Fruit fly (Drosophila melanogaster): ENCODE measurements around the gene CG12355.
A peak's percentile ranks its signal among the peaks of the same experiment; 100 is the strongest.

The CG12355 gene

DNA sequence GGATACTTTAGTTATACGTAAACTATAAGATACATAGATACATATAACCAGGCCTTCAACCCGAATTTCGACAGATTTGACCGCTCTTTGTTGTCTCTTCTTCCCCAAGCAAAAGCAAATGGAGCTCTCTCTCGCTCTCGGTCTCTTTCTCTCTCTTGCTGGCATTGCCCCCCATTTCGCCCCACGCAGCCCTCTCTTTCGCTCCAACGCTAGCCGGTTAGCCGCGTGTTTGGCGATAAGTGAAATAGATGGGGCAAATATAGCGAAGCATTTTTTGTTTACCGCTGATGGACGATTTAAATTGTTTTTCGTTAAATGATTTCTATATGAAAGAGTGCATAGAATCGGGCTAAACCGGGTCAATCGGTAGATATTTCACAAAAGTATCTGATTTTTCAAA, 19.1 kb upstream of the CG12355 start (continued):
- TF ChIP-seq CG34376 (GFP tag; optimal IDR thresholded peaks at IDR 0.05) (peak; percentile 48), p53 (GFP tag; optimal IDR thresholded peaks at IDR 0.05) (no peak), dan (GFP tag; IDR thresholded peaks at IDR 0.05) (no peak)

DNA sequence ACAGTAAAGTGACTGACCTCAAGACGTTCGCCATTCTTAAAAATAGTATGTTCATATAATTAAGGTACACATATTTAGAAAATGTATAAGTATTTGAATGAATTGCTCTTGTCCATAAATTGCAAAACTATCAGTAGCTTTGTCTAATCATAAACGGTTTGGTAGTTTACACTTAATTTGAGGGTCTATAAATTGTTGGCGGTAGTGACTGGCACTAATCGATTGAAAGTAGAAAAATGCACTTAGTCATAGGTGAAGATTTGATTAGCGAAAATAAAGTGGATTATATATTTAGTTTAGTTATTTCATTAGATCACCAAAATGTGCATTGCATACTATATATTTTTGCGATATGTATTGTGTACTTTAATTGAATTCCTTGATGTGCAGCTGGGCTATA, 18.4 kb upstream of the CG12355 start:
- peak; percentile 49 for TF ChIP-seq exex (tag; optimal IDR thresholded peaks at IDR 0.05)
- TF ChIP-seq ERR (GFP tag; optimal IDR thresholded peaks at IDR 0.05) = no peak
- TF ChIP-seq Six4 (GFP tag; optimal IDR thresholded peaks at IDR 0.05) = no peak

DNA sequence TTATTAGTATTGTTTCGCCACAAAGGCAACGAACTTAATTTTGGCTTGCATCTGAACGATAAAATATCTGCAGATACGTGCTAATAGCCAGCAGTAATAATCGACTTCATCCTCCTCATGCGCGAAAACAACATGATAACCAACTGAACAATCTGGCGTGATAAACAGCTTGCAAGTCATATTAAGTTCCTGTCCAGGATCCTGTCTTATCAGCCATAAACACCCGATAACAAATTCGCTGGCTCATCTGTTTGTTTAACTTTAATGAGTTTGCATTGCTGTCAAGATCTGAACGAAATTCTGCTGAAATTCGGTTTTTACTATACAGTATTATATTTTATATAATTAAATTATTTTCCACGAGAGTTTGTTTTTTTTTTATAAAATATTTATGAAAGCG, 17.9 kb upstream of the CG12355 start:
- TF ChIP-seq ham (GFP tag; IDR thresholded peaks at IDR 0.05) = no peak
- TF ChIP-seq Dfd (GFP tag; optimal IDR thresholded peaks at IDR 0.05) = no peak
- TF ChIP-seq BEAF-32 (GFP tag; optimal IDR thresholded peaks at IDR 0.05) = no peak
- no peak for TF ChIP-seq stc (GFP tag; IDR thresholded peaks at IDR 0.05)
- TF ChIP-seq luna (GFP tag; optimal IDR thresholded peaks at IDR 0.05) = no peak
- TF ChIP-seq Ravus (GFP tag; IDR thresholded peaks at IDR 0.05) = no peak
- TF ChIP-seq Ets97D (GFP tag; optimal IDR thresholded peaks at IDR 0.05) = no peak
- no peak for TF ChIP-seq CG18262 (tag; optimal IDR thresholded peaks at IDR 0.05)
- no peak for TF ChIP-seq Trl (optimal IDR thresholded peaks at IDR 0.05)
- TF ChIP-seq Trl (GFP tag; optimal IDR thresholded peaks at IDR 0.05) = no peak
- TF ChIP-seq ab (GFP tag; optimal IDR thresholded peaks at IDR 0.05) = no peak
- no peak for TF ChIP-seq fd96Cb (tag; optimal IDR thresholded peaks at IDR 0.05)

DNA sequence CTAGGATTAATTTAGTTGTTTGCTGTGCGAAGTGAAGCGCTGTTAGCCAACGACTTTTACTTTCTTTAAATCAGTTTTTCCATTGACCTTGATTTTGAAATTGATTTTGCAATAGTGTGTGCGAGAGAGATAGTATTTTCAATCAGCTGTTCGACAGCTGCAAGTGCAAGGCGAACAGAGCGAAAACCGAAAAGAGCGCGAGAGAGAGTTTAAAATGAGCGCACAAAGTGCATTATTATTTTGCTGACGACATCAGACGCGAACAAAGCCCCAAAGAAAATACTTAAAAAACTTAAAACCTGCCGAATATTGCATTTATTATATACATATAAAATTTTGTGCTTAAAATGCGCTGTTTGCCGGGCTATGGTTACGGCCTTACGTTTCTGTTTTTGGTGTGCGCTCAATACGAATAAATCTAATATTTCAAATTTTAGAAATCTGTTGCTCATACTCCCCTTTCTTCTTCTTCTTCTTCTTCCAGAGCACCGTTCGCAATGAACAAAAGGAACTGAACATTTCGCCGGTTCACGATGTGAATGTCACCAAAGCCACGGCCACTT, 16.4 kb upstream of the CG12355 start:
- TF ChIP-seq CG15479 (GFP tag; optimal IDR thresholded peaks at IDR 0.05) = peak; percentile 32
- TF ChIP-seq tap (tag; optimal IDR thresholded peaks at IDR 0.05) = no peak
- TF ChIP-seq CG2712 (tag; optimal IDR thresholded peaks at IDR 0.05) = peak; percentile 13
- no peak for TF ChIP-seq Med (GFP tag)
- TF ChIP-seq MBD-R2 (GFP tag; IDR thresholded peaks at IDR 0.05) = no peak
- TF ChIP-seq CG18011 (GFP tag; optimal IDR thresholded peaks at IDR 0.05) = no peak
- TF ChIP-seq Taf1 (GFP tag; IDR thresholded peaks at IDR 0.05) = no peak
- TF ChIP-seq CG17385 (GFP tag; optimal IDR thresholded peaks at IDR 0.05) = peak; percentile 81
- TF ChIP-seq CG14710 (tag; optimal IDR thresholded peaks at IDR 0.05) = peak; percentile 26
- TF ChIP-seq corto (GFP tag; optimal IDR thresholded peaks at IDR 0.05) = peak; percentile 50
- no peak for TF ChIP-seq sima (GFP tag; optimal IDR thresholded peaks at IDR 0.05)
- peak; percentile 47 for TF ChIP-seq Blimp-1 (GFP tag; optimal IDR thresholded peaks at IDR 0.05)
- no peak for TF ChIP-seq CG2129 (GFP tag; IDR thresholded peaks at IDR 0.05; ENCODE audit: partially characterized antibody)
- peak in 1 of 2 experiments; percentile 75 for TF ChIP-seq crp (GFP tag; optimal IDR thresholded peaks at IDR 0.05)
- TF ChIP-seq CG10147 (GFP tag; optimal IDR thresholded peaks at IDR 0.05) = no peak
- peak; percentile 60 for TF ChIP-seq CG15514 (GFP tag; optimal IDR thresholded peaks at IDR 0.05)
- no peak for TF ChIP-seq CG9437 (GFP tag; optimal IDR thresholded peaks at IDR 0.05)
- TF ChIP-seq tll (GFP tag; optimal IDR thresholded peaks at IDR 0.05) = peak in 1 of 2 experiments; percentile 61
- no peak for TF ChIP-seq wek (GFP tag; optimal IDR thresholded peaks at IDR 0.05)
- TF ChIP-seq ac (GFP tag; optimal IDR thresholded peaks at IDR 0.05) = peak; percentile 58
- TF ChIP-seq chinmo (GFP tag; IDR thresholded peaks at IDR 0.05; ENCODE audit: partially characterized antibody) = 0 out of 4 replicates have a peak, but pooled peaks have one; percentile 48
- TF ChIP-seq nom (GFP tag; optimal IDR thresholded peaks at IDR 0.05) = peak; percentile 64
- TF ChIP-seq Trl (optimal IDR thresholded peaks at IDR 0.05) = peak; percentile 10 to 68
- TF ChIP-seq Trl (GFP tag; optimal IDR thresholded peaks at IDR 0.05) = no peak
- peak; percentile 14 for TF ChIP-seq lbe (GFP tag; optimal IDR thresholded peaks at IDR 0.05)
